Worm (Caenorhabditis elegans) whole organism, L4 larva: Measurements from ENCODE around the gene ZK673.1.

Experiments
- aly-2 ChIP-seq: sonication (generic microtip); optimal IDR thresholded peaks from 2 replicates; lab custom pipeline; 2018; ENCODE audit warnings: missing biosample characterization, missing genetic modification characterization
- arid-1 ChIP-seq: fragments of 200-800 bp; sonication (Bioruptor generic); conservative IDR thresholded peaks from 2 replicates; pipeline ENCODE4 v1.3.6; 2022; ENCODE audit warnings: missing genetic modification reagents, missing genetic modification characterization, missing compliant biosample characterization
- jun-1 ChIP-seq: fragments of 150-350 bp; optimal IDR thresholded peaks from 2 replicates; lab custom pipeline; 2014; ENCODE audit warnings: missing biosample characterization, missing genetic modification reagents, missing genetic modification characterization
- snpc-4 ChIP-seq: fragments of 150-350 bp; optimal IDR thresholded peaks from 2 replicates; lab custom pipeline; 2014; ENCODE audit warnings: missing biosample characterization, missing genetic modification characterization

- TF ChIP-seq snpc-4 (tag; lab: Kevin White, UChicago) (no peak), arid-1 (GFP tag; lab: Robert Waterston, UW) (no peak), aly-2 (tag; lab: Kevin White, UChicago) (no peak), jun-1 (tag; lab: Kevin White, UChicago) (no peak)
Measured at ce11 chrII:10402991-10403390, 40.0 kb upstream of the ZK673.1 start.
